Fruit fly (Drosophila melanogaster): Measurements from ENCODE around the gene raskol.

raskol gene

dm6 chrX:17709546-17710272 is at the start of gene raskol, which contains the start of gene CG8173:
Gene raskol, plus strand, starts transcription at chrX:17710144.
Gene CG8173, minus strand, starts transcription at chrX:17709653.
- TF ChIP-seq psq (optimal IDR thresholded peaks at IDR 0.05) (peak; percentile 78), insv (optimal IDR thresholded peaks at IDR 0.05) (no peak)

dm6 chrX:17671788-17672187 is 38.2 kb upstream of the raskol start, which contains the start of gene CG12990:
Gene CG12990, minus strand, starts transcription at chrX:17671888.
- TF ChIP-seq psq (optimal IDR thresholded peaks at IDR 0.05) (no peak), Myc (optimal IDR thresholded peaks at IDR 0.05) (no peak), insv (optimal IDR thresholded peaks at IDR 0.05) (no peak), ttk (optimal IDR thresholded peaks at IDR 0.05) (no peak)

dm6 chrX:17677953-17678668 is 31.8 kb upstream of the raskol start:
- TF ChIP-seq ttk (optimal IDR thresholded peaks at IDR 0.05) (no peak), Myc (optimal IDR thresholded peaks at IDR 0.05) (no peak), Sin3A (optimal IDR thresholded peaks at IDR 0.05) (no peak), insv (optimal IDR thresholded peaks at IDR 0.05) (no peak), psq (optimal IDR thresholded peaks at IDR 0.05) (no peak), h (optimal IDR thresholded peaks at IDR 0.05) (no peak)

DNA sequence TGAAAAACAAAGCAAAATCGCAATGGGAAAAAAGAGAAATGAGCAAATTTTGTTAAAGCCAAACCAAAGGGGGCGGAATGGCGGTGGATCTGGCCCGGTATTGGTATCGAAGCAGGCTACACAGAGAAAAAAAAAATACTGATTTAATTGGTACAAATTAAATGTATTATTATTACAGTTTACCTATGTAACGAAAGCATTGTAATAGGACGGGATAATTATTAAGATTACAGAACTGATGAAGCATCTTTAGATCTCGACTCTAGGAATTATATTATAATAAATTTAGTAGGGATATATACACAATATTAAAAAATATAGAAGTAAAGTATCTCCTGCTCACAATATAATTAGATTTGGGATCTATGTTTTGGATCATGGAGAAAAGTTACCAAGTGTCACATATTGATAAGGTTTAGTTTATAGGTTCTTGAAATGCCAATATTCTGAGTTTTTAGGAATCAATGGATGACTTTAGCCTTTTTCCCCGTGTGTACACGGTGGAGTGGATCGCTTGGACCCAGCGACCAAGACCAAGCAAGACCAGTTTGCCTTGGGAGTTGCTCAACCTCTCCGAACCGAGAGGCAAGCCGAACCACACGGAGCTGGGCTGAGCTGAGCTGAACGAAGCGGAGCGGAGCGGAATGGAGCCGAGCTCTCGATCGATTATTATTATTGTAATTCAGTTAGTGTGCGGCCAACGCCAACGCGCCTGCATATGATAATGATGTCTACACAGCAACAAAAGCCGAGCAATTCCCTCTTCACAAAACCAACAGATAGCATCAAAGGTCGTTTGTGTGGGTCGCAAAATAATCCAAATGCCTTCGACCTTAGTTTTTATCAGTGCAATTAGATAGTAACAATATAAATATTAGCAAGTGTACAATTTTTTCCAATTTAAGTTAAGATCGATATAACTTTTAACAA is 30.0 kb upstream of the raskol start:
- TF ChIP-seq ttk (optimal IDR thresholded peaks at IDR 0.05) (no peak), Myc (optimal IDR thresholded peaks at IDR 0.05) (no peak), h (optimal IDR thresholded peaks at IDR 0.05) (no peak), insv (optimal IDR thresholded peaks at IDR 0.05) (no peak), psq (optimal IDR thresholded peaks at IDR 0.05) (no peak), Sin3A (optimal IDR thresholded peaks at IDR 0.05) (no peak)

dm6 chrX:17682745-17683505 is 27.0 kb upstream of the raskol start:
- TF ChIP-seq Myc (optimal IDR thresholded peaks at IDR 0.05) = no peak
- TF ChIP-seq insv (optimal IDR thresholded peaks at IDR 0.05) = no peak
- no peak for TF ChIP-seq ttk (optimal IDR thresholded peaks at IDR 0.05)
- no peak for TF ChIP-seq Sin3A (optimal IDR thresholded peaks at IDR 0.05)
- no peak for TF ChIP-seq h (optimal IDR thresholded peaks at IDR 0.05)
- TF ChIP-seq psq (optimal IDR thresholded peaks at IDR 0.05) = no peak

DNA sequence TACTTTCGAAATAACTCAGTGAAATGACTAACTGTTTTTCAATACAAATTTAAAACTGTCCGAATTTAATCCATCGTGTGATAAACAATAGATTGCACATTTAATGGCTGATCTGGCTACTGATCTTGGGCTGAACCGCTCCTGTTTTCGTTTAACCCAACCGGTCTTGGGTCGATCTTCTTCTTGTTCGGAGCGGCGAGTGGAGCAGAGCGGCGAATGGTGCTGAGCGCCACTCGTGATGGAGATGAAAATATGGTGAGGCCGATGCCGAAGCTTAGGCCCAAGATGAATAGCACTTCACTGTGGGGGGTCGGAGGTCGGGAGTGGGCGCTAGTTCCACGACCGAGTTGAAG is 26.5 kb upstream of the raskol start:
- TF ChIP-seq Myc (optimal IDR thresholded peaks at IDR 0.05) (no peak), insv (optimal IDR thresholded peaks at IDR 0.05) (no peak), psq (optimal IDR thresholded peaks at IDR 0.05) (no peak)

DNA sequence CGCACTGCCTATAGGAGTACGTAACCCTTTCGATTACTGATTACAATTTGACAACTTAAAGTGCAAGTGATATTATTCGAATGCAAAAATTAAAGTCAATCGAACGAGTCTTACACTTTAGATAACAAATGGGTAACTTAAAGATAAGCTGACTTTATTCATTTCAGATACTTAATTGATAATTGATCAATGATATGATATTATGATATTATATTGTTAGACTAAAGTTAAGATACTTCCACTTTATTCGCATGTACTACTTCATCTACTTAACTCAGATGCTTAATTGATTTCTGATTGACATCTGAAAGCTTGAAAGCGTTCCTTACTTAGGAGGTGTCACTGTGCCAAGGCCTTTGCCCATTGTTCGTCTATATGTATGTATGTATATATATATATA is 23.8 kb upstream of the raskol start:
- TF ChIP-seq insv (optimal IDR thresholded peaks at IDR 0.05) = no peak
- TF ChIP-seq psq (optimal IDR thresholded peaks at IDR 0.05) = no peak
- TF ChIP-seq ttk (optimal IDR thresholded peaks at IDR 0.05) = no peak
- no peak for TF ChIP-seq Sin3A (optimal IDR thresholded peaks at IDR 0.05)
- TF ChIP-seq h (optimal IDR thresholded peaks at IDR 0.05) = no peak
- no peak for TF ChIP-seq Myc (optimal IDR thresholded peaks at IDR 0.05)

- TF ChIP-seq h (optimal IDR thresholded peaks at IDR 0.05) (no peak), ttk (optimal IDR thresholded peaks at IDR 0.05) (no peak), Sin3A (optimal IDR thresholded peaks at IDR 0.05) (no peak), insv (optimal IDR thresholded peaks at IDR 0.05) (no peak), psq (optimal IDR thresholded peaks at IDR 0.05) (no peak)
Observed at dm6 chrX:17692729-17693128, 17.2 kb upstream of the raskol start.

- no peak for TF ChIP-seq Sin3A (optimal IDR thresholded peaks at IDR 0.05)
- no peak for TF ChIP-seq h (optimal IDR thresholded peaks at IDR 0.05)
- TF ChIP-seq insv (optimal IDR thresholded peaks at IDR 0.05) = no peak
- TF ChIP-seq ttk (optimal IDR thresholded peaks at IDR 0.05) = no peak
- TF ChIP-seq Myc (optimal IDR thresholded peaks at IDR 0.05) = no peak
- TF ChIP-seq psq (optimal IDR thresholded peaks at IDR 0.05) = no peak
Observed at dm6 chrX:17693981-17694872, 15.7 kb upstream of the raskol start.

DNA sequence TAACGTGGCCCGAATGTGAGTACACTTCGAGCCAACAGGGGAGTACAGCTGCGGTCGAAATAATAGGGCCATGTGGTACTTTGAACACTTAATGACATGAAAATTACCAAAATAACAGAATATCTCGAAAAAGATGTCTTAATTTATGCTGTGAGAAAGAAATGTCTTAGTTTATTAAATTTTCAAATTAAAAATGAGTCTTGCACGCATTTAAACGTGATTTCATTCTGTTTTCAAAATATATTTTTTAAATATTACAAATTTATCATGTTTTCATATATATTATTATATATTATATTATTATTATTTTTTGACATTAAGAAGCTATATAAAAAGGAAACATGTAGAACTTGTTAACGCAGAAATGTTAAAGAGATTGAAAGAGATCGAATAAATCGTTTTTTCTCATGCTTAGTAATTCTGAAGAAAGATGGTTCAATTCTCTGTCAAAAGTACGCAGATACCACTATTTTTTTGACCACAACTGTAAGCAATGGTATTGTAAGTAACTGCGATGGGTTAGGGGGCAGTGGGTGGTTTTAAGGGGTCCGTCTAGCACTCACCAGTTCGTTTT is 15.0 kb upstream of the raskol start:
- TF ChIP-seq ttk (optimal IDR thresholded peaks at IDR 0.05) (no peak), h (optimal IDR thresholded peaks at IDR 0.05) (no peak), Sin3A (optimal IDR thresholded peaks at IDR 0.05) (no peak), insv (optimal IDR thresholded peaks at IDR 0.05) (no peak), psq (optimal IDR thresholded peaks at IDR 0.05) (no peak), Myc (optimal IDR thresholded peaks at IDR 0.05) (no peak)
